Fruit fly (Drosophila melanogaster): ENCODE data around the gene CtsL4.

The CtsL4 gene

DNA sequence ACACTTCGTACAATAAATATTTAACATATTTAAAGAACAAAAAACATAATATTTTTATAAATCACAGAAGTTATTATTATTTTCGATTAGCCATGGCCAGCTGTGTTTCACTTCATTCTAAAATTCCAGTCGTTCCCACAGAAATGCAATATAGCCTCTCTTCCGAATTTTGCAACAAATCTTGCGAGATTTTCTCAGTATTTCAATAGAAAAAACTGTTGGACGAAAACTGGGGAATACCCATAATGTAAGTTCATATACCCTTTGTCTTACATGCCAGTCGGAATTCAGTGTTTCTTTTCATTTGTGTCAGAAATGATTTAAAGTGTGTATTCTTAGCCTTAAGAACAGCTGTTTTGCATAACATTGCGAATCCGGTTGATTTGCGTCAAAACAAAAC, at the start of gene CtsL4, which contains the start of gene ClpP (continued):
- no peak for TF ChIP-seq CG3726 (GFP tag; IDR thresholded peaks at IDR 0.05)
- TF ChIP-seq CG1024 (GFP tag; IDR thresholded peaks at IDR 0.05) = peak; percentile 95
- TF ChIP-seq Awh (GFP tag; IDR thresholded peaks at IDR 0.05) = no peak
- TF ChIP-seq CG6765 (GFP tag; optimal IDR thresholded peaks at IDR 0.05) = no peak
- peak; percentile 48 for TF ChIP-seq Antp (GFP tag; optimal IDR thresholded peaks at IDR 0.05)
- peak; percentile 59 for TF ChIP-seq Hsf (GFP tag; optimal IDR thresholded peaks at IDR 0.05)
- peak; percentile 25 for TF ChIP-seq CG15696 (tag; optimal IDR thresholded peaks at IDR 0.05)
- TF ChIP-seq Nf-YB (GFP tag; optimal IDR thresholded peaks at IDR 0.05) = peak; percentile 51
- no peak for TF ChIP-seq sqz (GFP tag; optimal IDR thresholded peaks at IDR 0.05)
- peak; percentile 43 for TF ChIP-seq vfl (GFP tag; optimal IDR thresholded peaks at IDR 0.05)
- peak; percentile 4 for TF ChIP-seq Camta (GFP tag; optimal IDR thresholded peaks at IDR 0.05)
- no peak for TF ChIP-seq CG10274 (GFP tag; optimal IDR thresholded peaks at IDR 0.05)
- TF ChIP-seq inv (GFP tag; IDR thresholded peaks at IDR 0.05; ENCODE audit: partially characterized antibody) = no peak
- TF ChIP-seq hth (optimal IDR thresholded peaks at IDR 0.05) = no peak
- TF ChIP-seq pnt (GFP tag; optimal IDR thresholded peaks at IDR 0.05) = no peak
- no peak for TF ChIP-seq eve (GFP tag; optimal IDR thresholded peaks at IDR 0.05)
- no peak for TF ChIP-seq en (GFP tag; optimal IDR thresholded peaks at IDR 0.05)
- TF ChIP-seq fd64A (GFP tag; optimal IDR thresholded peaks at IDR 0.05) = no peak
- TF ChIP-seq CoRest (tag; optimal IDR thresholded peaks at IDR 0.05) = peak; percentile 75
- peak; percentile 18 for TF ChIP-seq CG17359 (tag; optimal IDR thresholded peaks at IDR 0.05)
- TF ChIP-seq Rx (GFP tag; IDR thresholded peaks at IDR 0.05) = no peak
- no peak for TF ChIP-seq tna (GFP tag; IDR thresholded peaks at IDR 0.05; ENCODE audit: partially characterized antibody)
- TF ChIP-seq Max (GFP tag; optimal IDR thresholded peaks at IDR 0.05) = peak; percentile 20
- TF ChIP-seq CG6272 (GFP tag; IDR thresholded peaks at IDR 0.05) = no peak; the same call in 1 of the 2 replicates
- TF ChIP-seq CG2120 (GFP tag; optimal IDR thresholded peaks at IDR 0.05) = peak; percentile 64
- peak; percentile 32 for TF ChIP-seq her (GFP tag; optimal IDR thresholded peaks at IDR 0.05)
- 0 out of 2 replicates have a peak, but pooled peaks have one; percentile 17 for TF ChIP-seq CG4404 (GFP tag; IDR thresholded peaks at IDR 0.05)
- TF ChIP-seq cad (GFP tag; optimal IDR thresholded peaks at IDR 0.05) = no peak
- no peak for TF ChIP-seq CG16779 (GFP tag; IDR thresholded peaks at IDR 0.05)
- TF ChIP-seq Blimp-1 (GFP tag; optimal IDR thresholded peaks at IDR 0.05) = no peak
- no peak for TF ChIP-seq CG11695 (GFP tag; IDR thresholded peaks at IDR 0.05)
- TF ChIP-seq Bteb2 (GFP tag; optimal IDR thresholded peaks at IDR 0.05) = peak; percentile 24
- TF ChIP-seq CG9609 (GFP tag; optimal IDR thresholded peaks at IDR 0.05) = peak; percentile 30
- TF ChIP-seq Usf (GFP tag; optimal IDR thresholded peaks at IDR 0.05) = no peak
- TF ChIP-seq slou (GFP tag; optimal IDR thresholded peaks at IDR 0.05) = no peak
- no peak for TF ChIP-seq GATAe (GFP tag; conservative IDR thresholded peaks at IDR 0.05)
- TF ChIP-seq CG1602 (GFP tag; optimal IDR thresholded peaks at IDR 0.05) = peak; percentile 46
- peak; percentile 26 for TF ChIP-seq Fer3 (tag; optimal IDR thresholded peaks at IDR 0.05)
- TF ChIP-seq Side (GFP tag; optimal IDR thresholded peaks at IDR 0.05) = no peak
- peak; percentile 33 for TF ChIP-seq zfh2 (GFP tag; optimal IDR thresholded peaks at IDR 0.05)
- TF ChIP-seq HLH3B (GFP tag; IDR thresholded peaks at IDR 0.05) = no peak
- no peak for TF ChIP-seq CG1832 (GFP tag; optimal IDR thresholded peaks at IDR 0.05)
- peak; percentile 36 for TF ChIP-seq CG33557 (GFP tag; optimal IDR thresholded peaks at IDR 0.05)
- no peak for TF ChIP-seq klu (GFP tag; IDR thresholded peaks at IDR 0.05)
- peak; percentile 46 for TF ChIP-seq CHES-1-like (GFP tag; optimal IDR thresholded peaks at IDR 0.05)
- no peak for TF ChIP-seq CG10565 (GFP tag; optimal IDR thresholded peaks at IDR 0.05)
- TF ChIP-seq CG9817 (tag; optimal IDR thresholded peaks at IDR 0.05) = peak; percentile 34
- peak; percentile 47 for TF ChIP-seq mam (GFP tag; optimal IDR thresholded peaks at IDR 0.05)
- TF ChIP-seq tap (tag; optimal IDR thresholded peaks at IDR 0.05) = no peak
- no peak for TF ChIP-seq CG1647 (GFP tag; optimal IDR thresholded peaks at IDR 0.05)
- no peak for TF ChIP-seq NC2β (GFP tag; optimal IDR thresholded peaks at IDR 0.05)
- TF ChIP-seq tx (GFP tag; optimal IDR thresholded peaks at IDR 0.05) = peak; percentile 13
- TF ChIP-seq scrt (GFP tag; optimal IDR thresholded peaks at IDR 0.05) = no peak
